Fruit fly (Drosophila melanogaster) whole organism: ENCODE measurements around the gene Ugt305A1.

Source experiments
- CG8478 ChIP-seq: fragments of >200 bp; optimal IDR thresholded peaks from 2 replicates; lab custom pipeline; 2018; ENCODE audit warnings: inconsistent platforms
- psq ChIP-seq: fragments of >200 bp; optimal IDR thresholded peaks from 2 replicates; lab custom pipeline; 2017

dm6 chr3L:4035499-4035898, 24.1 kb upstream of the Ugt305A1 start, which contains the start of gene Gr64f:
- TF ChIP-seq psq, result no peak
- TF ChIP-seq CG8478 (lab: Kevin White, UChicago), result no peak
